Fruit fly (Drosophila melanogaster) whole organism, wandering third instar larva: ENCODE measurements around the gene SelT.

Experiments
- Abd-B ChIP-seq: fragments of >200 bp; optimal IDR thresholded peaks from 2 replicates; lab custom pipeline; 2017; ENCODE audit warnings: missing biosample characterization, missing genetic modification characterization
- CG9705 ChIP-seq: fragments of 200-800 bp; sonication (Bioruptor generic); optimal IDR thresholded peaks from 2 replicates; lab custom pipeline; 2018; ENCODE audit warnings: missing biosample characterization, mild to moderate bottlenecking, missing genetic modification characterization
- CrebA ChIP-seq: fragments of 200-800 bp; sonication (Bioruptor generic); optimal IDR thresholded peaks from 2 replicates; lab custom pipeline; 2016; ENCODE audit warnings: missing biosample characterization, mild to moderate bottlenecking, missing genetic modification characterization, borderline replicate concordance
- Dfd ChIP-seq: fragments of >200 bp; optimal IDR thresholded peaks from 2 replicates; lab custom pipeline; 2017; ENCODE audit warnings: missing biosample characterization, missing genetic modification characterization
- Dif ChIP-seq: fragments of 200-275, 200-300 bp; sonication (Bioruptor generic); optimal IDR thresholded peaks from 2 replicates; lab custom pipeline; 2018; ENCODE audit warnings: missing biosample characterization, missing genetic modification characterization; ENCODE audit not compliant: partially characterized antibody
- GATAd ChIP-seq: sonication (Bioruptor generic); optimal IDR thresholded peaks from 2 replicates; lab custom pipeline; 2016; ENCODE audit warnings: missing biosample characterization, missing genetic modification characterization
- HLH106 ChIP-seq: fragments of 200-800 bp; optimal IDR thresholded peaks from 3 replicates; lab custom pipeline; 2019; ENCODE audit warnings: missing biosample characterization, mild to moderate bottlenecking, missing genetic modification characterization, moderate library complexity
- Hnf4 ChIP-seq: fragments of 200-800 bp; sonication (Bioruptor generic); optimal IDR thresholded peaks from 2 replicates; lab custom pipeline; 2016; ENCODE audit warnings: missing biosample characterization, mild to moderate bottlenecking, missing genetic modification characterization
- Hr78 ChIP-seq: fragments of >200 bp; optimal IDR thresholded peaks from 2 replicates; lab custom pipeline; 2017; ENCODE audit warnings: missing biosample characterization, missing genetic modification characterization
- Hr83 ChIP-seq: fragments of 200-300 bp; sonication (Bioruptor generic); optimal IDR thresholded peaks from 2 replicates; lab custom pipeline; 2016; ENCODE audit warnings: missing biosample characterization, mild to moderate bottlenecking, missing genetic modification characterization, moderate library complexity; ENCODE audit not compliant: poor library complexity, severe bottlenecking
- Jra ChIP-seq: sonication (Bioruptor generic); optimal IDR thresholded peaks from 2 replicates; lab custom pipeline; 2016; ENCODE audit warnings: missing biosample characterization, missing genetic modification characterization
- Mio ChIP-seq: sonication (Bioruptor generic); optimal IDR thresholded peaks from 2 replicates; lab custom pipeline; 2016; ENCODE audit warnings: missing biosample characterization, missing genetic modification characterization
- Myc ChIP-seq: fragments of >200 bp; optimal IDR thresholded peaks from 2 replicates; lab custom pipeline; 2017
- N ChIP-seq: fragments of >200 bp; optimal IDR thresholded peaks from 2 replicates; lab custom pipeline; 2018; ENCODE audit warnings: missing biosample characterization, missing external identifiers, missing genetic modification characterization
- OdsH ChIP-seq: fragments of 200-800 bp; sonication (Bioruptor generic); optimal IDR thresholded peaks from 2 replicates; lab custom pipeline; 2016; ENCODE audit warnings: missing biosample characterization, mild to moderate bottlenecking, missing genetic modification characterization
- Rel ChIP-seq, 2 experiments: fragments of 200-800 bp; sonication (Bioruptor generic) in 1 of 2; optimal IDR thresholded peaks; 2 replicates in 1 of 2; 3 replicates in 1 of 2; lab custom pipeline; 2016 to 2019; ENCODE audit warnings: mild to moderate bottlenecking in 2 of 2, missing biosample characterization in 2 of 2, missing genetic modification characterization in 2 of 2, moderate library complexity in 1 of 2
- Sp1 ChIP-seq: fragments of 200-800 bp; sonication (Bioruptor generic); optimal IDR thresholded peaks from 3 replicates; lab custom pipeline; 2019; ENCODE audit warnings: missing biosample characterization, mild to moderate bottlenecking, missing genetic modification characterization, moderate library complexity
- Vsx2 ChIP-seq: fragments of 200-300, 225-300 bp; sonication (Bioruptor generic); optimal IDR thresholded peaks from 2 replicates; lab custom pipeline; 2018; ENCODE audit warnings: missing biosample characterization, missing genetic modification characterization; ENCODE audit not compliant: partially characterized antibody
- br ChIP-seq: fragments of 200-800 bp; sonication (Bioruptor generic); optimal IDR thresholded peaks from 2 replicates; lab custom pipeline; 2016; ENCODE audit warnings: missing biosample characterization, missing genetic modification characterization
- brk ChIP-seq: fragments of 200-800 bp; sonication (Bioruptor generic); optimal IDR thresholded peaks from 2 replicates; lab custom pipeline; 2016; ENCODE audit warnings: missing biosample characterization, mild to moderate bottlenecking, missing genetic modification characterization
- dmrt93B ChIP-seq: fragments of 200-800 bp; sonication (Bioruptor generic); optimal IDR thresholded peaks from 2 replicates; lab custom pipeline; 2018; ENCODE audit warnings: missing biosample characterization, mild to moderate bottlenecking, missing genetic modification characterization
- dsf ChIP-seq: sonication (Bioruptor generic); optimal IDR thresholded peaks from 2 replicates; lab custom pipeline; 2016; ENCODE audit warnings: missing biosample characterization, missing genetic modification characterization, borderline replicate concordance
- ey ChIP-seq: fragments of 200-800 bp; sonication (Bioruptor generic); optimal IDR thresholded peaks from 2 replicates; lab custom pipeline; 2016; ENCODE audit warnings: missing biosample characterization, missing genetic modification characterization
- foxo ChIP-seq, 2 experiments: fragments of 200-800 bp; sonication (Bioruptor generic); optimal IDR thresholded peaks; 2 replicates in 1 of 2; 3 replicates in 1 of 2; lab custom pipeline; 2016 to 2017; ENCODE audit warnings: missing biosample characterization in 2 of 2, missing genetic modification characterization in 2 of 2
- fru ChIP-seq: fragments of 200-800 bp; sonication (Bioruptor generic); optimal IDR thresholded peaks from 3 replicates; lab custom pipeline; 2016; ENCODE audit warnings: missing biosample characterization, mild to moderate bottlenecking, missing genetic modification characterization
- h ChIP-seq: fragments of 200-800 bp; sonication (Bioruptor generic); optimal IDR thresholded peaks from 3 replicates; lab custom pipeline; 2016; ENCODE audit warnings: missing biosample characterization, mild to moderate bottlenecking, missing genetic modification characterization
- jim ChIP-seq: fragments of 175-275, 200-325 bp; sonication (Bioruptor generic); optimal IDR thresholded peaks from 2 replicates; lab custom pipeline; 2016; ENCODE audit warnings: missing biosample characterization, mild to moderate bottlenecking, missing genetic modification characterization
- lola ChIP-seq: fragments of >200 bp; optimal IDR thresholded peaks from 2 replicates; lab custom pipeline; 2017; ENCODE audit warnings: missing biosample characterization, missing genetic modification characterization
- pan ChIP-seq: fragments of >200 bp; optimal IDR thresholded peaks from 2 replicates; lab custom pipeline; 2017
- psq ChIP-seq: fragments of 200-800 bp; sonication (Bioruptor generic); optimal IDR thresholded peaks from 3 replicates; lab custom pipeline; 2017; ENCODE audit warnings: missing biosample characterization, mild to moderate bottlenecking, missing genetic modification characterization, moderate library complexity
- rgr ChIP-seq: fragments of 200-800 bp; sonication (Bioruptor generic); optimal IDR thresholded peaks from 3 replicates; lab custom pipeline; 2016; ENCODE audit warnings: missing biosample characterization, mild to moderate bottlenecking, missing genetic modification characterization
- sage ChIP-seq: fragments of 200-800 bp; sonication (Bioruptor generic); optimal IDR thresholded peaks from 2 replicates; lab custom pipeline; 2016; ENCODE audit warnings: missing biosample characterization, mild to moderate bottlenecking, missing genetic modification characterization
- sv ChIP-seq: fragments of 200-800 bp; sonication (Bioruptor generic); optimal IDR thresholded peaks from 3 replicates; lab custom pipeline; 2016; ENCODE audit warnings: missing biosample characterization, missing genetic modification characterization
- tai ChIP-seq: sonication (Bioruptor generic); optimal IDR thresholded peaks from 2 replicates; lab custom pipeline; 2016; ENCODE audit warnings: missing biosample characterization, missing genetic modification characterization
- usp ChIP-seq: fragments of >200 bp; optimal IDR thresholded peaks from 2 replicates; lab custom pipeline; 2017; ENCODE audit warnings: missing biosample characterization, missing genetic modification characterization
- woc ChIP-seq: sonication (Bioruptor generic); optimal IDR thresholded peaks from 2 replicates; lab custom pipeline; 2016; ENCODE audit warnings: missing biosample characterization, mild to moderate bottlenecking, missing genetic modification characterization

The SelT gene

dm6 chr2L:5044892-5045619 lies 34.3 kb downstream of the SelT start:
- TF ChIP-seq brk (no peak), dsf (GFP tag; lab: Kevin White, UChicago) (no peak), lola (GFP tag; lab: Kevin White, UChicago) (no peak), Vsx2 (GFP tag; lab: Kevin White, UChicago) (peak; percentile 33), Hnf4 (GFP tag; lab: Kevin White, UChicago) (peak; percentile 15), fru (GFP tag; lab: Kevin White, UChicago) (no peak), OdsH (GFP tag; lab: Kevin White, UChicago) (peak; percentile 18), Mio (no peak), h (GFP tag; lab: Kevin White, UChicago) (peak; percentile 55), sv (peak; percentile 31), HLH106 (peak; percentile 28), foxo (GFP tag; optimal IDR thresholded peaks at IDR 0.05; lab: Kevin White, UChicago) (peak in 1 of 2 experiments; percentile 43), pan (lab: Kevin White, UChicago) (no peak), ey (GFP tag; lab: Kevin White, UChicago) (peak; percentile 44), rgr (GFP tag; lab: Kevin White, UChicago) (peak; percentile 42), Rel (GFP tag; optimal IDR thresholded peaks at IDR 0.05; lab: Kevin White, UChicago) (no peak), Rel (tag; optimal IDR thresholded peaks at IDR 0.05; lab: Kevin White, UChicago) (no peak), Myc (lab: Kevin White, UChicago) (no peak), woc (GFP tag; lab: Kevin White, UChicago) (no peak), Jra (no peak), Hr83 (GFP tag; lab: Kevin White, UChicago) (peak; percentile 3), Hr78 (GFP tag; lab: Kevin White, UChicago) (no peak), usp (GFP tag; lab: Kevin White, UChicago) (no peak), CG9705 (GFP tag; lab: Kevin White, UChicago) (no peak), br (peak; percentile 52), Sp1 (GFP tag; lab: Kevin White, UChicago) (peak; percentile 11), N (GFP tag; lab: Kevin White, UChicago) (no peak), jim (no peak), Dif (GFP tag; lab: Kevin White, UChicago) (no peak), CrebA (no peak), psq (GFP tag; lab: Kevin White, UChicago) (no peak), tai (GFP tag; lab: Kevin White, UChicago) (no peak), dmrt93B (GFP tag; lab: Kevin White, UChicago) (no peak), Abd-B (GFP tag; lab: Kevin White, UChicago) (no peak), sage (no peak), GATAd (no peak)

DNA sequence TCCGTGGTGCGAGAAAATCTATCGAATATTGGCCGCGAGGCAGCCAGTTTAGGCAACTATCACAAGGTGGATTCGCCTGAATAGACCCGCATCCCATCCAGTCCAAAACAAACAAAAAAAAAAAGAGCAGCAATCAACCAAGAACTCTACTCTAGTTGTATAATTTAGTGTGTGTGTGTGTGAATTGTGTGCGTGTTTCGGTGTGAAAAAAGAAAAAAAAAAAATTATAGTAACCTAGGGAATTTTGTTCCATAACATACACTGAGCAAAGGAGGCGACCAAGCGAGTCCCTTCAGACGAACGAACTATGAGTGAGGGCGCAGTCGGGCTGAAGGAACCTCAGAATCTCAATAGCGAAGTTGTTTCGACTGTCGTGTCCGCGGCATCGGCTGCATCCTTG lies 35.5 kb downstream of the SelT start:
- TF ChIP-seq Dfd (no peak), Dif (GFP tag; lab: Kevin White, UChicago) (no peak), HLH106 (no peak), dmrt93B (GFP tag; lab: Kevin White, UChicago) (no peak), lola (GFP tag; lab: Kevin White, UChicago) (no peak), foxo (GFP tag; optimal IDR thresholded peaks at IDR 0.05; lab: Kevin White, UChicago) (no peak), OdsH (GFP tag; lab: Kevin White, UChicago) (no peak)
- TF ChIP-seq, all 38 proteins: peak for 0

DNA sequence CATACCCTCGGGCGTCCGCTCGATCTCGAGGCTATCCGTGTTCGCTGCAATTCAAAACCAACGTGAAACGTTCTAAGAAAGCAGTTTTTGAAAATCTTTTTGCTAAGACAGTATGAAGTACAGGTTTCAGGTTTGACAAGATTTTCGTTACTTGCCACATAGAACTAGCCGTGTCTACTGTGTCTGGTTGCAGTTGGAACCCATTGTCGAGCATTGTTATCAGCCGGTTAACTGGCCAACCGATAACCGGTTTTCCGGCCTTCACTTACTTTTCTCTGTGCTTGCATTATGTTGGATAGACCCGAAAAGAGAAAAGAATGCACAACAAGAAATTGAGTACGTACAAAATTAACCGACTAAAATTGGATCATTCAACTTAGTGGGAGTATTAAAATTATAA lies 39.3 kb downstream of the SelT start:
- TF ChIP-seq sage (no peak), CG9705 (GFP tag; lab: Kevin White, UChicago) (no peak), woc (GFP tag; lab: Kevin White, UChicago) (no peak), pan (lab: Kevin White, UChicago) (no peak), brk (no peak), HLH106 (no peak), Rel (GFP tag; optimal IDR thresholded peaks at IDR 0.05; lab: Kevin White, UChicago) (no peak), Rel (tag; optimal IDR thresholded peaks at IDR 0.05; lab: Kevin White, UChicago) (no peak), sv (no peak), psq (GFP tag; lab: Kevin White, UChicago) (no peak), Hr83 (GFP tag; lab: Kevin White, UChicago) (no peak), OdsH (GFP tag; lab: Kevin White, UChicago) (no peak)
